Worm (Caenorhabditis elegans) whole organism, late embryonic: ENCODE results near the gene C17G10.6.

Experiments used
- C38D4.7 ChIP-seq: fragments of 200-800 bp; sonication (Bioruptor generic); optimal IDR thresholded peaks from 2 replicates; lab custom pipeline; 2018; ENCODE audit warnings: mild to moderate bottlenecking, missing genetic modification characterization, moderate library complexity, missing compliant biosample characterization
- F13H6.1 ChIP-seq: sonication (generic microtip); optimal IDR thresholded peaks from 2 replicates; lab custom pipeline; 2016; ENCODE audit warnings: missing genetic modification characterization, missing compliant biosample characterization
- K02D7.2 ChIP-seq: sonication (generic microtip); optimal IDR thresholded peaks from 2 replicates; lab custom pipeline; 2017; ENCODE audit warnings: mild to moderate bottlenecking, missing genetic modification characterization, missing compliant biosample characterization
- ceh-31 ChIP-seq: sonication (generic microtip); optimal IDR thresholded peaks from 2 replicates; lab custom pipeline; 2016; ENCODE audit warnings: missing genetic modification characterization, missing compliant biosample characterization
- che-1 ChIP-seq: sonication (generic microtip); optimal IDR thresholded peaks from 2 replicates; lab custom pipeline; 2016; ENCODE audit warnings: mild to moderate bottlenecking, missing genetic modification characterization, missing compliant biosample characterization
- elt-2 ChIP-seq: sonication (generic microtip); optimal IDR thresholded peaks from 2 replicates; lab custom pipeline; 2016; ENCODE audit warnings: missing genetic modification reagents, missing genetic modification characterization, missing compliant biosample characterization
- elt-4 ChIP-seq: sonication (generic microtip); optimal IDR thresholded peaks from 2 replicates; lab custom pipeline; 2016; ENCODE audit warnings: missing genetic modification characterization, missing compliant biosample characterization
- fkh-10 ChIP-seq: fragments of 150-350 bp; optimal IDR thresholded peaks from 2 replicates; lab custom pipeline; 2014; ENCODE audit warnings: missing biosample characterization, missing genetic modification reagents, missing genetic modification characterization
- hlh-30 ChIP-seq: sonication (generic microtip); optimal IDR thresholded peaks from 2 replicates; lab custom pipeline; 2017; ENCODE audit warnings: antibody characterized with exemption, missing genetic modification characterization, missing compliant biosample characterization; ENCODE audit not compliant: insufficient read depth
- npax-4 ChIP-seq: sonication (generic microtip); optimal IDR thresholded peaks from 2 replicates; lab custom pipeline; 2016; ENCODE audit warnings: missing genetic modification characterization, missing compliant biosample characterization
- ztf-16 ChIP-seq: sonication (generic microtip); optimal IDR thresholded peaks from 2 replicates; lab custom pipeline; 2017; ENCODE audit warnings: missing genetic modification characterization, missing compliant biosample characterization

DNA sequence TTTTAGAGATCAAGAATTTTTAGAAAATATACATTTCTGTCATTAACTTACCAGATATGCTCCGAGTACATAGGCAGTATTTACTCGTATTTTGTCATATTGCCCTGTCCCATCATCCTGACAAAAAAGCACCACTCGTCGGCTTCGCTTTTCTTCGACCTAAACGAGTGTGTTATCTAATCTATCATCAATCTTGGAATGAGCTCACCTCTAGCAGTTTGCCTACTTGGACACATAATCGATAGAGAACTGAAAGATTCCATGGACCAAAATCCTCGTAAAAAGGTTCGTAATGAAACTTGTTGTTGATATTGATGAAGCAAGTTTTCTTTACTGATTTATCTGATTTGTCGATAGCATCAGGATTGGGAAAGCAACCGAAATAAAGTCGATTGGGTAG is 10.2 kb downstream of the C17G10.6 start:
- TF ChIP-seq hlh-30 (tag; lab: Kevin White, UChicago): no peak
- no peak for TF ChIP-seq ceh-31 (tag; lab: Kevin White, UChicago)
- TF ChIP-seq fkh-10: no peak
- no peak for TF ChIP-seq che-1 (tag; lab: Kevin White, UChicago)
- TF ChIP-seq ztf-16 (tag; lab: Kevin White, UChicago): no peak
- no peak for TF ChIP-seq C38D4.7 (GFP tag; lab: Kevin White, UChicago)
- no peak for TF ChIP-seq elt-4 (tag; lab: Kevin White, UChicago)
- no peak for TF ChIP-seq elt-2
- TF ChIP-seq K02D7.2 (tag; lab: Kevin White, UChicago): no peak
- TF ChIP-seq F13H6.1 (tag; lab: Kevin White, UChicago): no peak
- no peak for TF ChIP-seq npax-4 (tag; lab: Kevin White, UChicago)
